Fruit fly (Drosophila melanogaster) whole organism, prepupa: ENCODE results near the gene Pif1B.

Experiments
- CG10631 ChIP-seq: fragments of 200-800 bp; sonication (Bioruptor generic); optimal IDR thresholded peaks from 2 replicates; lab custom pipeline; 2016; ENCODE audit warnings: missing biosample characterization, missing genetic modification characterization
- CG10669 ChIP-seq: fragments of 200-800 bp; sonication (Bioruptor generic); optimal IDR thresholded peaks from 3 replicates; lab custom pipeline; 2018; ENCODE audit warnings: missing biosample characterization, mild to moderate bottlenecking, missing genetic modification characterization, moderate library complexity
- CG11294 ChIP-seq: fragments of 200-800 bp; sonication (Bioruptor generic); IDR thresholded peaks from 2 replicates; pipeline ENCODE4 v1.3.6; 2022; ENCODE audit warnings: missing biosample characterization, missing genetic modification characterization
- CG11762 ChIP-seq: fragments of 200-800 bp; sonication (Bioruptor generic); optimal IDR thresholded peaks from 3 replicates; lab custom pipeline; 2016; ENCODE audit warnings: missing biosample characterization, missing genetic modification characterization; ENCODE audit not compliant: insufficient read depth
- CG11902 ChIP-seq: fragments of 200-800 bp; sonication (Bioruptor generic); optimal IDR thresholded peaks from 3 replicates; lab custom pipeline; 2016; ENCODE audit warnings: missing biosample characterization, missing genetic modification characterization
- CG1621 ChIP-seq: fragments of 200-800 bp; sonication (Bioruptor generic); optimal IDR thresholded peaks from 3 replicates; lab custom pipeline; 2018; ENCODE audit warnings: missing biosample characterization, mild to moderate bottlenecking, missing genetic modification characterization
- CG16779 ChIP-seq: fragments of 200-800 bp; sonication (Bioruptor generic); optimal IDR thresholded peaks from 3 replicates; lab custom pipeline; 2017; ENCODE audit warnings: missing biosample characterization, mild to moderate bottlenecking, missing genetic modification characterization
- CG3032 ChIP-seq: fragments of 200-800 bp; optimal IDR thresholded peaks from 2 replicates; lab custom pipeline; 2019; ENCODE audit warnings: missing biosample characterization, mild to moderate bottlenecking, missing genetic modification characterization, moderate library complexity
- CG32006 ChIP-seq: fragments of 200-800 bp; sonication (Bioruptor generic); optimal IDR thresholded peaks from 3 replicates; lab custom pipeline; 2017; ENCODE audit warnings: missing biosample characterization, mild to moderate bottlenecking, missing genetic modification characterization
- CG34406 ChIP-seq: fragments of 200-800 bp; sonication (Bioruptor generic); optimal IDR thresholded peaks from 3 replicates; lab custom pipeline; 2016; ENCODE audit warnings: missing biosample characterization, missing genetic modification characterization
- CG3919 ChIP-seq: fragments of 200-800 bp; sonication (Bioruptor generic); optimal IDR thresholded peaks from 3 replicates; lab custom pipeline; 2016; ENCODE audit warnings: missing biosample characterization, missing genetic modification characterization
- CG6163 ChIP-seq: fragments of 200-800 bp; sonication (Bioruptor generic); IDR thresholded peaks from 3 replicates; pipeline ENCODE4 v1.3.6; 2022; ENCODE audit warnings: missing biosample characterization, missing genetic modification characterization
- CG6276 ChIP-seq: fragments of 200-800 bp; sonication (Bioruptor generic); optimal IDR thresholded peaks from 2 replicates; lab custom pipeline; 2017; ENCODE audit warnings: missing biosample characterization, mild to moderate bottlenecking, missing genetic modification characterization
- CG6792 ChIP-seq: fragments of 200-800 bp; sonication (Bioruptor generic); optimal IDR thresholded peaks from 3 replicates; lab custom pipeline; 2016; ENCODE audit warnings: missing biosample characterization, missing genetic modification characterization
- CG6808 ChIP-seq: fragments of 200-800 bp; sonication (Bioruptor generic); optimal IDR thresholded peaks from 3 replicates; lab custom pipeline; 2017; ENCODE audit warnings: missing biosample characterization, missing genetic modification characterization, mild to moderate bottlenecking, moderate library complexity, missing genetic modification reagents
- CG6854 ChIP-seq: fragments of 200-800 bp; sonication (Bioruptor generic); optimal IDR thresholded peaks from 2 replicates; lab custom pipeline; 2017; ENCODE audit warnings: missing biosample characterization, mild to moderate bottlenecking, missing genetic modification characterization
- CG8319 ChIP-seq: fragments of 200-800 bp; sonication (Bioruptor generic); optimal IDR thresholded peaks from 3 replicates; lab custom pipeline; 2016; ENCODE audit warnings: missing biosample characterization, missing genetic modification characterization
- CG8632 ChIP-seq: fragments of 200-800 bp; sonication (Bioruptor generic); optimal IDR thresholded peaks from 3 replicates; lab custom pipeline; 2016; ENCODE audit warnings: missing biosample characterization, missing genetic modification characterization
- CG9139 ChIP-seq: fragments of 200-800 bp; sonication (Bioruptor generic); optimal IDR thresholded peaks from 3 replicates; lab custom pipeline; 2017; ENCODE audit warnings: missing biosample characterization, mild to moderate bottlenecking, missing genetic modification characterization
- Eip75B ChIP-seq: fragments of 200-800 bp; sonication (Bioruptor generic); optimal IDR thresholded peaks from 3 replicates; lab custom pipeline; 2016; ENCODE audit warnings: missing biosample characterization, missing genetic modification characterization
- Eip93F ChIP-seq: fragments of 200-800 bp; sonication (Bioruptor generic); optimal IDR thresholded peaks from 2 replicates; lab custom pipeline; 2016; ENCODE audit warnings: missing biosample characterization, mild to moderate bottlenecking, missing genetic modification characterization
- Ets21C ChIP-seq: fragments of 200-800 bp; sonication (Bioruptor generic); optimal IDR thresholded peaks from 3 replicates; lab custom pipeline; 2016; ENCODE audit warnings: missing biosample characterization, missing genetic modification characterization
- Gug ChIP-seq: fragments of 200-800 bp; sonication (Bioruptor generic); IDR thresholded peaks from 2 replicates; pipeline ENCODE4 v1.3.6; 2022; ENCODE audit warnings: missing biosample characterization, missing genetic modification characterization
- Hr39 ChIP-seq: fragments of 200-800 bp; sonication (Bioruptor generic); optimal IDR thresholded peaks from 2 replicates; lab custom pipeline; 2016; ENCODE audit warnings: missing biosample characterization, missing genetic modification characterization
- Lpt ChIP-seq: fragments of 200-800 bp; sonication (Bioruptor generic); optimal IDR thresholded peaks from 3 replicates; lab custom pipeline; 2016; ENCODE audit warnings: missing biosample characterization, missing genetic modification characterization
- Met ChIP-seq: fragments of 200-800 bp; sonication (Bioruptor generic); optimal IDR thresholded peaks from 3 replicates; lab custom pipeline; 2016; ENCODE audit warnings: missing biosample characterization, missing genetic modification characterization
- OdsH ChIP-seq: fragments of 200-800 bp; sonication (Bioruptor generic); optimal IDR thresholded peaks from 3 replicates; lab custom pipeline; 2016; ENCODE audit warnings: missing biosample characterization, missing genetic modification characterization
- Smox ChIP-seq: fragments of 200-800 bp; sonication (Bioruptor generic); optimal IDR thresholded peaks from 3 replicates; lab custom pipeline; 2016; ENCODE audit warnings: missing biosample characterization, missing genetic modification characterization
- Sox102F ChIP-seq: fragments of 200-800 bp; sonication (Bioruptor generic); optimal IDR thresholded peaks from 2 replicates; lab custom pipeline; 2016; ENCODE audit warnings: missing biosample characterization, mild to moderate bottlenecking, missing genetic modification characterization
- Sox14 ChIP-seq: fragments of 200-800 bp; sonication (Bioruptor generic); optimal IDR thresholded peaks from 3 replicates; lab custom pipeline; 2016; ENCODE audit warnings: missing biosample characterization, missing genetic modification characterization
- Sox15 ChIP-seq: fragments of 200-800 bp; sonication (Bioruptor generic); optimal IDR thresholded peaks from 3 replicates; lab custom pipeline; 2016; ENCODE audit warnings: missing biosample characterization, missing genetic modification characterization
- acj6 ChIP-seq: fragments of 200-800 bp; sonication (Bioruptor generic); optimal IDR thresholded peaks from 3 replicates; lab custom pipeline; 2016; ENCODE audit warnings: missing biosample characterization, missing genetic modification characterization
- cyc ChIP-seq: fragments of 200-800 bp; sonication (Bioruptor generic); optimal IDR thresholded peaks from 3 replicates; lab custom pipeline; 2016; ENCODE audit warnings: missing biosample characterization, missing genetic modification characterization
- dac ChIP-seq: fragments of 200-800 bp; sonication (Bioruptor generic); optimal IDR thresholded peaks from 2 replicates; lab custom pipeline; 2017; ENCODE audit warnings: missing biosample characterization, mild to moderate bottlenecking, missing genetic modification characterization
- dsx ChIP-seq: fragments of 200-800 bp; optimal IDR thresholded peaks from 3 replicates; lab custom pipeline; 2019; ENCODE audit warnings: missing biosample characterization, mild to moderate bottlenecking, missing genetic modification characterization, moderate library complexity; ENCODE audit not compliant: poor library complexity, severe bottlenecking
- eg ChIP-seq: fragments of 200-800 bp; sonication (Bioruptor generic); IDR thresholded peaks from 3 replicates; pipeline ENCODE4 v1.3.6; 2022; ENCODE audit warnings: missing biosample characterization, missing genetic modification characterization
- esn ChIP-seq: fragments of 200-800 bp; sonication (Bioruptor generic); optimal IDR thresholded peaks from 2 replicates; lab custom pipeline; 2016; ENCODE audit warnings: missing biosample characterization, mild to moderate bottlenecking, missing genetic modification characterization, moderate library complexity
- fd59A ChIP-seq: fragments of 200-800 bp; sonication (Bioruptor generic); optimal IDR thresholded peaks from 2 replicates; lab custom pipeline; 2017; ENCODE audit warnings: missing biosample characterization, mild to moderate bottlenecking, missing genetic modification characterization, missing genetic modification reagents
- fkh ChIP-seq: fragments of 200-800 bp; sonication (Bioruptor generic); optimal IDR thresholded peaks from 3 replicates; lab custom pipeline; 2017; ENCODE audit warnings: missing biosample characterization, mild to moderate bottlenecking, missing genetic modification characterization, moderate library complexity
- lz ChIP-seq: fragments of 200-800 bp; sonication (Bioruptor generic); optimal IDR thresholded peaks from 3 replicates; lab custom pipeline; 2016; ENCODE audit warnings: missing biosample characterization, missing genetic modification characterization
- net ChIP-seq: fragments of 200-800 bp; sonication (Bioruptor generic); optimal IDR thresholded peaks from 3 replicates; lab custom pipeline; 2016; ENCODE audit warnings: missing biosample characterization, missing genetic modification characterization
- pdm3 ChIP-seq: fragments of 200-800 bp; sonication (Bioruptor generic); optimal IDR thresholded peaks from 3 replicates; lab custom pipeline; 2016; ENCODE audit warnings: missing biosample characterization, missing genetic modification characterization
- salr ChIP-seq, 2 experiments: fragments of 200-800 bp; sonication (Bioruptor generic); optimal IDR thresholded peaks; 3 replicates each; lab custom pipeline; 2016 to 2018; ENCODE audit warnings: missing biosample characterization in 2 of 2, missing genetic modification characterization in 2 of 2, mild to moderate bottlenecking in 1 of 2
- spab ChIP-seq: fragments of 200-800 bp; sonication (Bioruptor generic); optimal IDR thresholded peaks from 2 replicates; lab custom pipeline; 2017; ENCODE audit warnings: missing biosample characterization, mild to moderate bottlenecking, missing genetic modification characterization, missing genetic modification reagents
- svp ChIP-seq: fragments of 200-800 bp; sonication (Bioruptor generic); peaks from one replicate; lab custom pipeline; 2016; ENCODE audit warnings: missing biosample characterization, missing genetic modification characterization
- vri ChIP-seq: fragments of 200-800 bp; sonication (Bioruptor generic); optimal IDR thresholded peaks from 3 replicates; lab custom pipeline; 2016; ENCODE audit warnings: missing biosample characterization, mild to moderate bottlenecking, missing genetic modification characterization

Pif1B gene

dm6 chr3R:8747134-8747870 is 53.7 kb downstream of the Pif1B start, which contains the start of the genes CG9801 and Nasp (continued):
- TF ChIP-seq Hr39 (no peak), CG6163 (GFP tag; lab: Robert Waterston, UW) (peak; percentile 59; the same call in 2 of the 3 replicates), CG10631 (no peak), Lpt (GFP tag; lab: Kevin White, UChicago) (no peak), CG6276 (GFP tag; lab: Kevin White, UChicago) (no peak), svp (GFP tag; lab: Kevin White, UChicago) (peak; percentile 79), Gug (no peak), Met (GFP tag; lab: Kevin White, UChicago) (peak; percentile 34), CG6792 (no peak), Smox (peak; percentile 55), spab (GFP tag; lab: Kevin White, UChicago) (no peak), CG34406 (GFP tag; lab: Kevin White, UChicago) (no peak), vri (GFP tag; lab: Kevin White, UChicago) (peak; percentile 33), lz (GFP tag; lab: Kevin White, UChicago) (peak; percentile 45), Eip75B (GFP tag; lab: Kevin White, UChicago) (no peak), fkh (peak; percentile 36), OdsH (GFP tag; lab: Kevin White, UChicago) (no peak), Sox102F (GFP tag; lab: Kevin White, UChicago) (peak; percentile 5), esn (GFP tag; lab: Kevin White, UChicago) (peak; percentile 4), Sox14 (peak; percentile 18), CG3032 (tag; lab: Kevin White, UChicago) (no peak), CG8319 (GFP tag; lab: Kevin White, UChicago) (no peak)

DNA sequence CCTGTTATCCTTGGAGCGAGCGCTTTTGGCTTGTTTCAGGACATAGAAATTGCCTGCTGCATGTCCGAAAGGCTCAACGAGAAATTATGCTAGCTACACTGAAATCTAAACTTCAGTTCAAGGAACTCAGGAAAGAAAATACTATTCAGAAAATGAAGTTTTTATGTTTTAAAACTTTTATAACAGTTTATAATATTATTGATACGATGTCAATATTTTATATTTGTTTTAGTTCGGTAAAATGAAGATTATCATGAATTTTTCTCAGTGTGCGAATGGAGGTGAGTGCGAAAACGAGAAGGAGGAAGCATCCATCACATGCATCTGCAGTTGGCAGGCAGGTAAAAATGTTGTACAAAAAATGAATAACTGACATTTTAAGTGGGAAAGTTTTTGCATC is 54.6 kb downstream of the Pif1B start:
- peak; percentile 68 for TF ChIP-seq Sox15 (GFP tag; lab: Kevin White, UChicago)
- TF ChIP-seq acj6 (GFP tag; lab: Kevin White, UChicago), result peak; percentile 88
- TF ChIP-seq CG32006 (GFP tag; lab: Kevin White, UChicago), result peak; percentile 86
- peak; percentile 68 for TF ChIP-seq Hr39
- TF ChIP-seq CG16779, result peak; percentile 24
- TF ChIP-seq salr (GFP tag; optimal IDR thresholded peaks at IDR 0.05; lab: Kevin White, UChicago), result peak; percentile 36 to 73
- TF ChIP-seq dsx, result peak; percentile 75
- peak; percentile 81 for TF ChIP-seq lz (GFP tag; lab: Kevin White, UChicago)
- TF ChIP-seq pdm3 (GFP tag; lab: Kevin White, UChicago), result peak; percentile 83
- TF ChIP-seq CG6808 (GFP tag; lab: Kevin White, UChicago), result peak; percentile 69
- TF ChIP-seq CG6854 (GFP tag; lab: Kevin White, UChicago), result peak; percentile 33
- TF ChIP-seq CG11762 (GFP tag; lab: Kevin White, UChicago), result peak; percentile 71
- peak; percentile 79 for TF ChIP-seq CG10669 (GFP tag; lab: Kevin White, UChicago)
- TF ChIP-seq fd59A (GFP tag; lab: Kevin White, UChicago), result peak; percentile 53
- peak; percentile 59 for TF ChIP-seq CG11294
- peak; percentile 93 for TF ChIP-seq svp (GFP tag; lab: Kevin White, UChicago)
- TF ChIP-seq dac (GFP tag; lab: Kevin White, UChicago), result peak; percentile 61
- peak; percentile 69 for TF ChIP-seq spab (GFP tag; lab: Kevin White, UChicago)
- TF ChIP-seq CG8632 (GFP tag; lab: Kevin White, UChicago), result peak; percentile 79
- peak; percentile 73 for TF ChIP-seq CG8319 (GFP tag; lab: Kevin White, UChicago)
- TF ChIP-seq CG6792, result peak; percentile 79
- peak; percentile 88 for TF ChIP-seq CG34406 (GFP tag; lab: Kevin White, UChicago)
- peak; percentile 77 for TF ChIP-seq CG10631
- TF ChIP-seq cyc (GFP tag; lab: Kevin White, UChicago), result peak; percentile 79
- peak; percentile 85 for TF ChIP-seq net (GFP tag; lab: Kevin White, UChicago)
- TF ChIP-seq eg (GFP tag; lab: Robert Waterston, UW), result peak; percentile 88
- peak; percentile 62 for TF ChIP-seq Sox14
- TF ChIP-seq fkh, result no peak
- peak; percentile 59 for TF ChIP-seq CG1621 (tag; lab: Kevin White, UChicago)
- TF ChIP-seq CG3919, result peak; percentile 86
- no peak for TF ChIP-seq Eip93F
- peak; percentile 46 for TF ChIP-seq Ets21C (GFP tag; lab: Kevin White, UChicago)
- peak; percentile 86 for TF ChIP-seq Smox
- TF ChIP-seq Eip75B (GFP tag; lab: Kevin White, UChicago), result peak; percentile 82
- TF ChIP-seq CG6163 (GFP tag; lab: Robert Waterston, UW), result peak; percentile 85
- peak; percentile 64 for TF ChIP-seq CG11902 (GFP tag; lab: Kevin White, UChicago)
- TF ChIP-seq CG9139, result peak; percentile 56
- peak; percentile 39 for TF ChIP-seq Lpt (GFP tag; lab: Kevin White, UChicago)
